Fruit fly (Drosophila melanogaster) whole organism, embryonic: ENCODE measurements around the gene CG13675.

Experiments used
- Abd-B ChIP-seq: fragments of 200-800 bp; sonication (Bioruptor generic); optimal IDR thresholded peaks from 2 replicates; lab custom pipeline; 2018; ENCODE audit warnings: missing biosample characterization, mild to moderate bottlenecking, missing genetic modification characterization, moderate library complexity
- Aef1 ChIP-seq: fragments of 200-800 bp; sonication (Bioruptor generic); IDR thresholded peaks from 3 replicates; pipeline ENCODE4 v1.3.6; 2022; ENCODE audit warnings: missing biosample characterization, missing genetic modification characterization
- Atf-2 ChIP-seq: fragments of 200-800 bp; sonication (Bioruptor generic); optimal IDR thresholded peaks from 2 replicates; lab custom pipeline; 2016; ENCODE audit warnings: missing biosample characterization, missing genetic modification characterization
- Awh ChIP-seq: fragments of 200-800 bp; sonication (Bioruptor generic); IDR thresholded peaks from 2 replicates; pipeline ENCODE4, ENCODE4 v1.3.6; 2022; ENCODE audit warnings: missing biosample characterization, missing genetic modification characterization
- BtbVII ChIP-seq: fragments of 200-800 bp; sonication (Bioruptor generic); optimal IDR thresholded peaks from 3 replicates; lab custom pipeline; 2017; ENCODE audit warnings: missing biosample characterization, mild to moderate bottlenecking, missing genetic modification characterization
- CG10431 ChIP-seq: fragments of 200-800 bp; sonication (Bioruptor generic); optimal IDR thresholded peaks from 3 replicates; lab custom pipeline; 2018; ENCODE audit warnings: missing biosample characterization, mild to moderate bottlenecking, missing genetic modification characterization
- CG11398 ChIP-seq: fragments of 200-800 bp; sonication (Bioruptor generic); optimal IDR thresholded peaks from 2 replicates; lab custom pipeline; 2016; ENCODE audit warnings: missing biosample characterization, missing genetic modification characterization
- CG1602 ChIP-seq: fragments of 200-800 bp; sonication (Bioruptor generic); optimal IDR thresholded peaks from 3 replicates; lab custom pipeline; 2016; ENCODE audit warnings: missing biosample characterization, missing genetic modification characterization
- CG18011 ChIP-seq: fragments of 200-800 bp; sonication (Bioruptor generic); optimal IDR thresholded peaks from 2 replicates; lab custom pipeline; 2017; ENCODE audit warnings: missing biosample characterization, missing genetic modification characterization, mild to moderate bottlenecking, moderate library complexity, missing genotype
- CG2129 ChIP-seq: fragments of 200-800 bp; sonication (Bioruptor generic); IDR thresholded peaks from 2 replicates; pipeline ENCODE4 v1.3.6; 2022; ENCODE audit warnings: missing biosample characterization, missing genetic modification characterization; ENCODE audit not compliant: partially characterized antibody
- CG2712 ChIP-seq: fragments of 200-800 bp; optimal IDR thresholded peaks from 3 replicates; lab custom pipeline; 2019; ENCODE audit warnings: missing biosample characterization, mild to moderate bottlenecking, missing genetic modification characterization, moderate library complexity
- CG30403 ChIP-seq: fragments of 200-800 bp; sonication (Bioruptor generic); optimal IDR thresholded peaks from 3 replicates; lab custom pipeline; 2016; ENCODE audit warnings: missing biosample characterization, missing genetic modification characterization
- CG31365 ChIP-seq: fragments of 200-800 bp; sonication (Bioruptor generic); optimal IDR thresholded peaks from 2 replicates; lab custom pipeline; 2018; ENCODE audit warnings: missing biosample characterization, mild to moderate bottlenecking, missing genetic modification characterization
- CG34376 ChIP-seq: fragments of 200-800 bp; sonication (Bioruptor generic); optimal IDR thresholded peaks from 2 replicates; lab custom pipeline; 2018; ENCODE audit warnings: missing biosample characterization, mild to moderate bottlenecking, missing genetic modification characterization
- CG3726 ChIP-seq: fragments of 200-800 bp; sonication (Bioruptor generic); IDR thresholded peaks from 3 replicates; pipeline ENCODE4, ENCODE4 v1.3.6; 2022; ENCODE audit warnings: missing biosample characterization, missing genetic modification characterization
- CG6791 ChIP-seq: fragments of 200-800 bp; sonication (Bioruptor generic); IDR thresholded peaks from 3 replicates; pipeline ENCODE4 v1.3.6; 2022; ENCODE audit warnings: missing biosample characterization, missing genetic modification characterization; ENCODE audit not compliant: partially characterized antibody
- CG7745 ChIP-seq: fragments of 200-800 bp; sonication (Bioruptor generic); optimal IDR thresholded peaks from 2 replicates; lab custom pipeline; 2018; ENCODE audit warnings: missing biosample characterization, mild to moderate bottlenecking, missing genetic modification characterization, moderate library complexity
- CG7786 ChIP-seq: fragments of 200-800 bp; sonication (Bioruptor generic); optimal IDR thresholded peaks from 2 replicates; lab custom pipeline; 2016; ENCODE audit warnings: missing biosample characterization, missing genetic modification characterization
- CG8388 ChIP-seq: fragments of 200-800 bp; sonication (Bioruptor generic); optimal IDR thresholded peaks from 2 replicates; lab custom pipeline; 2019; ENCODE audit warnings: missing biosample characterization, mild to moderate bottlenecking, missing genetic modification characterization, moderate library complexity
- CG8924 ChIP-seq: fragments of 200-800 bp; optimal IDR thresholded peaks from 3 replicates; lab custom pipeline; 2019; ENCODE audit warnings: missing biosample characterization, mild to moderate bottlenecking, missing genetic modification characterization, moderate library complexity
- CG9727 ChIP-seq: fragments of 200-800 bp; sonication (Bioruptor generic); optimal IDR thresholded peaks from 3 replicates; lab custom pipeline; 2017; ENCODE audit warnings: missing biosample characterization, mild to moderate bottlenecking, missing genetic modification characterization
- CG9797 ChIP-seq: fragments of 200-800 bp; sonication (Bioruptor generic); optimal IDR thresholded peaks from 3 replicates; lab custom pipeline; 2018; ENCODE audit warnings: missing biosample characterization, mild to moderate bottlenecking, missing genetic modification characterization
- CG9876 ChIP-seq: fragments of 200-800 bp; sonication (Bioruptor generic); optimal IDR thresholded peaks from 2 replicates; lab custom pipeline; 2016; ENCODE audit warnings: missing biosample characterization, missing genetic modification characterization
- CG9932 ChIP-seq: fragments of 200-800 bp; sonication (Bioruptor generic); IDR thresholded peaks from 2 replicates; pipeline ENCODE4 v1.3.6; 2022; ENCODE audit warnings: missing biosample characterization, missing genetic modification characterization
- CkIIα-i1 ChIP-seq: fragments of 200-800 bp; sonication (Bioruptor generic); IDR thresholded peaks from 2 replicates; pipeline ENCODE4 v1.3.6; 2022; ENCODE audit warnings: missing biosample characterization, missing genetic modification characterization
- CrebB ChIP-seq: fragments of 200-800 bp; sonication (Bioruptor generic); optimal IDR thresholded peaks from 3 replicates; lab custom pipeline; 2018; ENCODE audit warnings: missing biosample characterization, mild to moderate bottlenecking, missing genetic modification characterization
- Drgx ChIP-seq: fragments of 200-800 bp; sonication (Bioruptor generic); IDR thresholded peaks from 2 replicates; pipeline ENCODE4 v1.3.6; 2022; ENCODE audit warnings: missing biosample characterization, missing genetic modification characterization
- Ets97D ChIP-seq: fragments of 200-800 bp; sonication (Bioruptor generic); optimal IDR thresholded peaks from 3 replicates; lab custom pipeline; 2016; ENCODE audit warnings: missing biosample characterization, missing genetic modification characterization
- Fer2 ChIP-seq: fragments of 200-800 bp; sonication (Bioruptor generic); optimal IDR thresholded peaks from 2 replicates; lab custom pipeline; 2018; ENCODE audit warnings: missing biosample characterization, mild to moderate bottlenecking, missing genetic modification characterization, moderate library complexity
- HHEX ChIP-seq: fragments of 200-800 bp; sonication (Bioruptor generic); optimal IDR thresholded peaks from 3 replicates; lab custom pipeline; 2017; ENCODE audit warnings: missing biosample characterization, mild to moderate bottlenecking, missing genetic modification characterization, missing genetic modification reagents
- Hey ChIP-seq: fragments of 200-800 bp; sonication (Bioruptor generic); optimal IDR thresholded peaks from 3 replicates; lab custom pipeline; 2018; ENCODE audit warnings: missing biosample characterization, mild to moderate bottlenecking, missing genetic modification characterization
- HmgZ ChIP-seq: fragments of 200-800 bp; sonication (Bioruptor generic); optimal IDR thresholded peaks from 2 replicates; lab custom pipeline; 2018; ENCODE audit warnings: missing biosample characterization, mild to moderate bottlenecking, missing genetic modification characterization
- Hmx ChIP-seq: fragments of 200-800 bp; sonication (Bioruptor generic); optimal IDR thresholded peaks from 2 replicates; lab custom pipeline; 2016; ENCODE audit warnings: missing biosample characterization, missing genetic modification characterization
- Hr39 ChIP-seq: fragments of >200 bp; optimal IDR thresholded peaks from 2 replicates; lab custom pipeline; 2017
- PHDP ChIP-seq: fragments of 200-800 bp; sonication (Bioruptor generic); optimal IDR thresholded peaks from 3 replicates; lab custom pipeline; 2018; ENCODE audit warnings: missing biosample characterization, mild to moderate bottlenecking, missing genetic modification characterization, moderate library complexity
- Ravus ChIP-seq: fragments of 200-800 bp; sonication (Bioruptor generic); IDR thresholded peaks from 2 replicates; pipeline ENCODE4 v1.3.6; 2022; ENCODE audit warnings: missing biosample characterization, missing genetic modification characterization
- Sin3A ChIP-seq: fragments of >200 bp; optimal IDR thresholded peaks from 2 replicates; lab custom pipeline; 2018
- YL-1 ChIP-seq: fragments of 200-800 bp; sonication (Bioruptor generic); optimal IDR thresholded peaks from 3 replicates; lab custom pipeline; 2017; ENCODE audit warnings: missing biosample characterization, mild to moderate bottlenecking, missing genetic modification characterization
- ara ChIP-seq: fragments of 200-800 bp; sonication (Bioruptor generic); IDR thresholded peaks from 2 replicates; pipeline ENCODE4 v1.3.6; 2022; ENCODE audit warnings: missing biosample characterization, missing genetic modification characterization
- bigmax ChIP-seq: fragments of 200-800 bp; sonication (Bioruptor generic); optimal IDR thresholded peaks from 2 replicates; lab custom pipeline; 2018; ENCODE audit warnings: missing biosample characterization, mild to moderate bottlenecking, missing genetic modification characterization
- btn ChIP-seq: fragments of 200-800 bp; sonication (Bioruptor generic); optimal IDR thresholded peaks from 2 replicates; lab custom pipeline; 2016; ENCODE audit warnings: missing biosample characterization, missing genetic modification characterization
- danr ChIP-seq: fragments of 200-800 bp; sonication (Bioruptor generic); IDR thresholded peaks from 2 replicates; pipeline ENCODE4 v1.3.6; 2022; ENCODE audit warnings: missing biosample characterization, missing genetic modification characterization
- ind ChIP-seq: fragments of 200-800 bp; sonication (Bioruptor generic); optimal IDR thresholded peaks from 3 replicates; lab custom pipeline; 2016; ENCODE audit warnings: missing biosample characterization, missing genetic modification characterization
- kay ChIP-seq: fragments of 200-800 bp; sonication (Bioruptor generic); optimal IDR thresholded peaks from 2 replicates; lab custom pipeline; 2016; ENCODE audit warnings: missing biosample characterization, missing genetic modification characterization
- maf-S ChIP-seq: fragments of 200-800 bp; sonication (Bioruptor generic); optimal IDR thresholded peaks from 2 replicates; lab custom pipeline; 2016; ENCODE audit warnings: missing biosample characterization, missing genetic modification characterization
- onecut ChIP-seq: fragments of 200-800 bp; sonication (Bioruptor generic); IDR thresholded peaks from 2 replicates; pipeline ENCODE4 v1.3.6; 2022; ENCODE audit warnings: missing biosample characterization, missing genetic modification characterization
- pum ChIP-seq: fragments of 200-800 bp; sonication (Bioruptor generic); optimal IDR thresholded peaks from 2 replicates; lab custom pipeline; 2016; ENCODE audit warnings: missing biosample characterization, missing genetic modification characterization
- run ChIP-seq: fragments of 200-800 bp; sonication (Bioruptor generic); optimal IDR thresholded peaks from 3 replicates; lab custom pipeline; 2018; ENCODE audit warnings: missing biosample characterization, mild to moderate bottlenecking, missing genetic modification characterization
- sens-2 ChIP-seq: fragments of 200-800 bp; sonication (Bioruptor generic); IDR thresholded peaks from 2 replicates; pipeline ENCODE4 v1.3.6; 2022; ENCODE audit warnings: missing biosample characterization, missing genetic modification characterization
- stwl ChIP-seq: fragments of 200-800 bp; sonication (Bioruptor generic); optimal IDR thresholded peaks from 3 replicates; lab custom pipeline; 2018; ENCODE audit warnings: missing biosample characterization, mild to moderate bottlenecking, missing genetic modification characterization, moderate library complexity
- tll ChIP-seq, 2 experiments: fragments of 200-800 bp in 1 of 2; fragments of >200 bp in 1 of 2; sonication (Bioruptor generic) in 1 of 2; optimal IDR thresholded peaks; 2 replicates each; lab custom pipeline; 2017 to 2019; ENCODE audit warnings: missing biosample characterization in 2 of 2, missing genetic modification characterization in 2 of 2, mild to moderate bottlenecking in 1 of 2, moderate library complexity in 1 of 2

The CG13675 gene

DNA sequence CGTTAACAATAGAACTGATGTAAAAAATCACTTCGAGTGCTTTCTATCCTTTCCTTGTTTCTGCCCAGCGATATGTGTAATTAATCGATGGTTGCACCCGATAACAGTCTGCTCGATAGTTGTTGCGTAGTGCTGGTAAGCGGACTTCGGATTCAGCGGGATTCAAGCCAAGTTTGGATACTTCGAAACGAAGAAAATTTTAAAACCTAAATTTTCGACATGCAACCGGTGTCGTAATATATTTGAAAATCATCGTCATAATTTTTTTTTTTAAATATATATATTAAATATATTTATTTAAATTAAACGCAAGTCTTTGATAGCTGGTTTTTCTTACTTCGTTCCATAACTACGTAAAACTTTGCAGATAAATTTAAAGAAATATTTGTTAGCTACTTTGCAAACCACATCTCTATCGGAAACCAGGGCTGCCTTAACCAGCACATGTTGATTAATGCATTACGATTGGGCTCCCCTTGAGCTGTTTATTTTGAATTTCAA, 32.5 kb upstream of the CG13675 start, which contains the start of the genes UbcE2M and Dhps (continued):
- TF ChIP-seq BtbVII (GFP tag; lab: Kevin White, UChicago) = peak; percentile 46
- TF ChIP-seq maf-S = peak; percentile 45
- no peak for TF ChIP-seq run
- peak; percentile 19; the same call in 1 of the 2 replicates for TF ChIP-seq onecut
- no peak for TF ChIP-seq ara
- TF ChIP-seq CG9727 (GFP tag; lab: Kevin White, UChicago) = peak; percentile 76
- no peak for TF ChIP-seq danr (GFP tag; lab: Robert Waterston, UW)
- TF ChIP-seq Ravus (GFP tag; lab: Robert Waterston, UW) = no peak; the same call in 1 of the 2 replicates
- no peak; the same call in 1 of the 2 replicates for TF ChIP-seq Drgx (GFP tag; lab: Robert Waterston, UW)
- peak; percentile 30 for TF ChIP-seq CG7786 (GFP tag; lab: Kevin White, UChicago)
- TF ChIP-seq CG9932 (GFP tag; lab: Robert Waterston, UW) = peak; percentile 90
- peak; percentile 85 for TF ChIP-seq ind (GFP tag; lab: Kevin White, UChicago)
- TF ChIP-seq CG18011 (GFP tag; lab: Kevin White, UChicago) = peak; percentile 33
- no peak for TF ChIP-seq Atf-2
- no peak for TF ChIP-seq CG7745 (tag; lab: Kevin White, UChicago)
- no peak for TF ChIP-seq CrebB (tag; lab: Kevin White, UChicago)
- TF ChIP-seq CG8388 (GFP tag; lab: Kevin White, UChicago) = peak; percentile 66
- TF ChIP-seq CG1602 (GFP tag; lab: Kevin White, UChicago) = peak; percentile 63
- TF ChIP-seq Ets97D (GFP tag; lab: Kevin White, UChicago) = peak; percentile 36
- peak; percentile 70 for TF ChIP-seq HmgZ (tag; lab: Kevin White, UChicago)
- TF ChIP-seq pum (GFP tag; lab: Kevin White, UChicago) = peak; percentile 38
- TF ChIP-seq CG2712 = peak; percentile 75
- peak; percentile 48 for TF ChIP-seq CG10431 (GFP tag; lab: Kevin White, UChicago)
- TF ChIP-seq Fer2 = peak; percentile 76
- peak; percentile 87 for TF ChIP-seq Abd-B (GFP tag; lab: Kevin White, UChicago)
- TF ChIP-seq CG3726 (GFP tag; lab: Robert Waterston, UW) = peak; percentile 46; the same call in 1 of the 3 replicates
- TF ChIP-seq HHEX = peak; percentile 65
- peak; percentile 81 for TF ChIP-seq CG30403
- peak; percentile 33 for TF ChIP-seq CG2129
- TF ChIP-seq sens-2 (GFP tag; lab: Robert Waterston, UW) = 0 out of 2 replicates have a peak, but pooled peaks have one; percentile 32
- no peak for TF ChIP-seq Hr39 (lab: Kevin White, UChicago)
- peak; percentile 77 for TF ChIP-seq YL-1 (GFP tag; lab: Kevin White, UChicago)
- TF ChIP-seq Sin3A = peak; percentile 41
- no peak for TF ChIP-seq btn (GFP tag; lab: Kevin White, UChicago)
- no peak; the same call in 1 of the 3 replicates for TF ChIP-seq Aef1 (GFP tag; lab: Robert Waterston, UW)
- TF ChIP-seq CG9876 (GFP tag; lab: Kevin White, UChicago) = peak; percentile 67
- TF ChIP-seq CG6791 (GFP tag; lab: Robert Waterston, UW) = peak; percentile 82
- no peak for TF ChIP-seq CG31365 (tag; lab: Kevin White, UChicago)
- TF ChIP-seq CG8924 = peak; percentile 80
- no peak for TF ChIP-seq CkIIα-i1
- no peak for TF ChIP-seq Hey (tag; lab: Kevin White, UChicago)
- TF ChIP-seq Awh (GFP tag; lab: Robert Waterston, UW) = no peak
- peak; percentile 81 for TF ChIP-seq stwl (tag; lab: Kevin White, UChicago)
- peak; percentile 70 for TF ChIP-seq PHDP
- no peak for TF ChIP-seq tll (GFP tag; optimal IDR thresholded peaks at IDR 0.05; lab: Kevin White, UChicago)
- TF ChIP-seq kay = peak; percentile 47
- peak; percentile 23 for TF ChIP-seq CG9797 (GFP tag; lab: Kevin White, UChicago)
- no peak for TF ChIP-seq CG11398 (GFP tag; lab: Kevin White, UChicago)
- no peak for TF ChIP-seq Hmx (GFP tag; lab: Kevin White, UChicago)
- peak; percentile 11 for TF ChIP-seq CG34376 (GFP tag; lab: Kevin White, UChicago)
- no peak for TF ChIP-seq bigmax (GFP tag; lab: Kevin White, UChicago)
